Worm (Caenorhabditis elegans): ENCODE results near the gene C17H12.12.

The C17H12.12 gene

DNA sequence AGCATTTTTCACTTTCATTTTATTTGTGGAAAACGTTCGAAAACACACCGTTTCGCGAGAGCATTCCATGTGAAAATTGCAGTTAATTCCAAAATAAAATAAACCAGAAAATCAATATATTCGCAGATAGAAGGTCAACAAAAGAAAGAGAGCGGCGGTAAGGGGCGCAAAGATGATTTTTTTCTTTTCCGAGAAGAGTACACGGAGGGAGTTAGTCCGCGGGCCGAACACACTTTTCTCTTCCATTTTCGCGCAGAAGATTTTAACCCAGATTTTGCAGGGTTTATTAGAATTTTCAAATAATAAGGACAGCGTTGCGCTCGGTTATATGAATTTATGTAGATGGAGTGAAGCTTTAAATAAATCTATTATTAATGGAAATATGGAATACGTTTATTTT lies 48.1 kb upstream of the C17H12.12 start (continued):
- TF ChIP-seq hlh-17 (GFP tag; optimal IDR thresholded peaks at IDR 0.05; ENCODE audit: borderline replicate concordance) (no peak), egl-13 (tag; optimal IDR thresholded peaks at IDR 0.05) (no peak), nhr-20 (tag; optimal IDR thresholded peaks at IDR 0.05) (peak; percentile 59), C16A3.4 (tag; optimal IDR thresholded peaks at IDR 0.05) (peak; percentile 20), xbp-1 (tag; optimal IDR thresholded peaks at IDR 0.05) (peak; percentile 36), unc-130 (tag; optimal IDR thresholded peaks at IDR 0.05) (no peak), ceh-90 (tag; optimal IDR thresholded peaks at IDR 0.05) (peak; percentile 73), dpl-1 (GFP tag; optimal IDR thresholded peaks at IDR 0.05) (peak; percentile 18 to 31 (median 31)), snu-23 (GFP tag; optimal IDR thresholded peaks at IDR 0.05) (peak; percentile 65), nhr-11 (tag; optimal IDR thresholded peaks at IDR 0.05) (no peak), lir-3 (tag; optimal IDR thresholded peaks at IDR 0.05; ENCODE audit: poor library complexity) (peak; percentile 70), mep-1 (tag; optimal IDR thresholded peaks at IDR 0.05) (peak; percentile 40), nhr-85 (tag) (peak; percentile 58)

- TF ChIP-seq unc-130 (tag; optimal IDR thresholded peaks at IDR 0.05) (peak; percentile 31), fkh-4 (tag; optimal IDR thresholded peaks at IDR 0.05; ENCODE audit: borderline replicate concordance) (peak; percentile 82), lin-14 (GFP tag; optimal IDR thresholded peaks at IDR 0.05) (peak; percentile 54), elt-3 (tag; optimal IDR thresholded peaks at IDR 0.05) (no peak), dsc-1 (tag; optimal IDR thresholded peaks at IDR 0.05) (peak; percentile 92), nhr-71 (tag; optimal IDR thresholded peaks at IDR 0.05) (peak; percentile 55), tlp-1 (tag; optimal IDR thresholded peaks at IDR 0.05) (no peak), mdl-1 (tag; optimal IDR thresholded peaks at IDR 0.05) (peak in 1 of 2 experiments; percentile 43), grh-1 (GFP tag; IDR thresholded peaks at IDR 0.05) (no peak), lsy-2 (tag; optimal IDR thresholded peaks at IDR 0.05) (peak in 1 of 2 experiments; percentile 12), rnt-1 (tag; optimal IDR thresholded peaks at IDR 0.05) (peak; percentile 42), snu-23 (GFP tag; optimal IDR thresholded peaks at IDR 0.05) (peak; percentile 8), nhr-19 (GFP tag; conservative IDR thresholded peaks at IDR 0.05) (peak; percentile 24; the same call in 1 of the 2 replicates), irx-1 (tag; optimal IDR thresholded peaks at IDR 0.05) (no peak), ceh-8 (GFP tag; optimal IDR thresholded peaks at IDR 0.05) (peak; percentile 14), ceh-82 (tag; optimal IDR thresholded peaks at IDR 0.05) (no peak)
Observed at ce11 chrIV:6748491-6748890, 47.2 kb upstream of the C17H12.12 start, which contains the start of gene lin-45. TSS of gene lin-45 (minus strand) at chrIV:6748572.

- no peak for TF ChIP-seq efl-3 (GFP tag; optimal IDR thresholded peaks at IDR 0.05)
- TF ChIP-seq nhr-71 (tag; optimal IDR thresholded peaks at IDR 0.05) = peak; percentile 68
- TF ChIP-seq dsc-1 (tag; optimal IDR thresholded peaks at IDR 0.05) = peak; percentile 16
- TF ChIP-seq lin-14 (GFP tag; optimal IDR thresholded peaks at IDR 0.05) = peak; percentile 55
- no peak for TF ChIP-seq egl-13 (tag; optimal IDR thresholded peaks at IDR 0.05)
- 0 out of 2 replicates have a peak, but pooled peaks have one; percentile 25 for TF ChIP-seq nhr-19 (GFP tag; conservative IDR thresholded peaks at IDR 0.05)
- no peak for TF ChIP-seq snpc-4 (tag; optimal IDR thresholded peaks at IDR 0.05)
- no peak for TF ChIP-seq xbp-1 (tag; optimal IDR thresholded peaks at IDR 0.05)
- no peak for TF ChIP-seq blmp-1 (tag; optimal IDR thresholded peaks at IDR 0.05)
- TF ChIP-seq ceh-88 (GFP tag; IDR thresholded peaks at IDR 0.05) = no peak
- TF ChIP-seq snu-23 (GFP tag; optimal IDR thresholded peaks at IDR 0.05) = peak; percentile 22
- TF ChIP-seq nhr-20 (tag; optimal IDR thresholded peaks at IDR 0.05) = peak; percentile 6
- TF ChIP-seq mep-1 (tag; optimal IDR thresholded peaks at IDR 0.05) = peak; percentile 9
- peak; percentile 58 for TF ChIP-seq rnt-1 (tag; optimal IDR thresholded peaks at IDR 0.05)
- peak in 1 of 2 experiments; percentile 22 for TF ChIP-seq lsy-2 (tag; optimal IDR thresholded peaks at IDR 0.05)
Observed at ce11 chrIV:6750117-6750516, 45.6 kb upstream of the C17H12.12 start.

DNA sequence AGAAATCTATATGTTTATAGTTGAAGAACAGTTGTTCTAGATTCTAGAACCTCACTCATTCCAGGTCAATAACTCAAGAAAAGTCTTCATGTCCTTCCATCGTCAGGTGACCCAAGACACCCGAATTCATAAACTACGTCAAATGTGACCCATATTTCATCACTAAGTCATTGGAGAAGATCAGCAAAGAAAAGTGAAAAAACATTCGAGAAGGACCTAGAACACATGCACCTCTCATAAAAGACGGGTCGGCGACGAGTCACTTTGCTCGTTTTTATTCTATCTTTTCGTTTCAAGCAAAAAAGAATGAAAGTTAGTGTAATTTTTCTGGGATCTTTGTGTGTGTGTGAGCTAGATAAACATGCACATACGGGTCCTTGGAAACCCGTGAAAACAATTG lies 44.5 kb upstream of the C17H12.12 start:
- TF ChIP-seq ets-5 (GFP tag; IDR thresholded peaks at IDR 0.05) = no peak
- peak; percentile 30; the same call in 1 of the 2 replicates for TF ChIP-seq nhr-19 (GFP tag; conservative IDR thresholded peaks at IDR 0.05)
- no peak for TF ChIP-seq egl-27 (tag; optimal IDR thresholded peaks at IDR 0.05)
- no peak for TF ChIP-seq nhr-76 (tag; optimal IDR thresholded peaks at IDR 0.05)
- TF ChIP-seq zag-1 (tag; optimal IDR thresholded peaks at IDR 0.05) = no peak
- peak in 1 of 2 experiments; percentile 23 for TF ChIP-seq lsy-2 (tag; optimal IDR thresholded peaks at IDR 0.05)
- no peak for TF ChIP-seq ceh-63 (GFP tag; optimal IDR thresholded peaks at IDR 0.05)
- TF ChIP-seq C34B4.2 (tag; optimal IDR thresholded peaks at IDR 0.05) = no peak
- TF ChIP-seq dsc-1 (tag; optimal IDR thresholded peaks at IDR 0.05) = peak; percentile 81
- peak; percentile 33 for TF ChIP-seq fkh-4 (tag; optimal IDR thresholded peaks at IDR 0.05; ENCODE audit: borderline replicate concordance)
- TF ChIP-seq swsn-7 (tag; optimal IDR thresholded peaks at IDR 0.05) = peak; percentile 11
- TF ChIP-seq sup-37 (GFP tag; optimal IDR thresholded peaks at IDR 0.05) = no peak
- TF ChIP-seq snu-23 (GFP tag; optimal IDR thresholded peaks at IDR 0.05) = peak; percentile 37
- TF ChIP-seq isw-1 (GFP tag; IDR thresholded peaks at IDR 0.05) = no peak
- TF ChIP-seq nhr-71 (tag; optimal IDR thresholded peaks at IDR 0.05) = peak; percentile 82
- no peak for TF ChIP-seq lin-13 (GFP tag; optimal IDR thresholded peaks at IDR 0.05)
- TF ChIP-seq nhr-12 (tag; optimal IDR thresholded peaks at IDR 0.05) = no peak
- peak; percentile 73 for TF ChIP-seq rnt-1 (tag; optimal IDR thresholded peaks at IDR 0.05)
- no peak for TF ChIP-seq sox-4 (tag; optimal IDR thresholded peaks at IDR 0.05)
- TF ChIP-seq lin-35 (GFP tag; optimal IDR thresholded peaks at IDR 0.05) = peak in 1 of 2 experiments; percentile 10
- TF ChIP-seq fkh-8 (tag; optimal IDR thresholded peaks at IDR 0.05) = no peak

All from whole organism, L1 larva.